Fruit fly (Drosophila melanogaster) whole organism, wandering third instar larva: ENCODE measurements around the gene CG31496.

Experiments used
- Myc ChIP-seq: fragments of >200 bp; optimal IDR thresholded peaks from 2 replicates; lab custom pipeline; 2017
- OdsH ChIP-seq: fragments of 200-800 bp; sonication (Bioruptor generic); optimal IDR thresholded peaks from 2 replicates; lab custom pipeline; 2016; ENCODE audit warnings: missing biosample characterization, mild to moderate bottlenecking, missing genetic modification characterization
- dl ChIP-seq, 2 experiments: fragments of 175-275, 200-275 bp in 1 of 2; fragments of 200-275 bp in 1 of 2; sonication (Bioruptor generic); optimal IDR thresholded peaks; lab custom pipeline; 2018; ENCODE audit warnings: mild to moderate bottlenecking in 2 of 2, missing biosample characterization in 2 of 2, missing genetic modification characterization in 2 of 2, moderate library complexity in 2 of 2; ENCODE audit not compliant: partially characterized antibody in 2 of 2, insufficient read depth in 1 of 2
- h ChIP-seq: fragments of 200-800 bp; sonication (Bioruptor generic); optimal IDR thresholded peaks from 3 replicates; lab custom pipeline; 2016; ENCODE audit warnings: missing biosample characterization, mild to moderate bottlenecking, missing genetic modification characterization
- pan ChIP-seq: fragments of >200 bp; optimal IDR thresholded peaks from 2 replicates; lab custom pipeline; 2017
- sv ChIP-seq: fragments of 200-800 bp; sonication (Bioruptor generic); optimal IDR thresholded peaks from 3 replicates; lab custom pipeline; 2016; ENCODE audit warnings: missing biosample characterization, missing genetic modification characterization

- TF ChIP-seq pan (lab: Kevin White, UChicago) (no peak), sv (GFP tag; lab: Kevin White, UChicago) (no peak), Myc (lab: Kevin White, UChicago) (no peak), OdsH (GFP tag; lab: Kevin White, UChicago) (peak; percentile 34), dl (GFP tag; optimal IDR thresholded peaks at IDR 0.05; lab: Kevin White, UChicago; ENCODE audit: insufficient read depth in 1 of 2, partially characterized antibody in 2 of 2) (no peak), h (GFP tag; lab: Kevin White, UChicago) (peak; percentile 30)
Measured at dm6 chr3R:7336454-7336853, 8.4 kb upstream of the CG31496 start.
